Worm (Caenorhabditis elegans) whole organism, midembryonic: Measurements from ENCODE around the gene C15H9.2.

ENCODE experiments used
- cog-1 ChIP-seq: sonication (generic microtip); optimal IDR thresholded peaks from 2 replicates; lab custom pipeline; 2016; ENCODE audit warnings: missing genetic modification characterization, missing compliant biosample characterization
- ref-1 ChIP-seq: fragments of 200-800 bp; sonication (Bioruptor generic); conservative IDR thresholded peaks from 2 replicates; pipeline ENCODE4 v1.3.6; 2022; ENCODE audit warnings: missing genetic modification reagents, missing genetic modification characterization, missing compliant biosample characterization
- ztf-23 ChIP-seq: fragments of 200-800 bp; sonication (Bioruptor generic); IDR thresholded peaks from 2 replicates; pipeline ENCODE4 v1.3.6; 2022; ENCODE audit warnings: missing genetic modification reagents, missing genetic modification characterization, missing compliant biosample characterization
- ztf-29 ChIP-seq: fragments of 200-800 bp; sonication (Bioruptor generic); IDR thresholded peaks from 2 replicates; pipeline ENCODE4 v1.3.6; 2022; ENCODE audit warnings: missing genetic modification reagents, missing genetic modification characterization, missing compliant biosample characterization

DNA sequence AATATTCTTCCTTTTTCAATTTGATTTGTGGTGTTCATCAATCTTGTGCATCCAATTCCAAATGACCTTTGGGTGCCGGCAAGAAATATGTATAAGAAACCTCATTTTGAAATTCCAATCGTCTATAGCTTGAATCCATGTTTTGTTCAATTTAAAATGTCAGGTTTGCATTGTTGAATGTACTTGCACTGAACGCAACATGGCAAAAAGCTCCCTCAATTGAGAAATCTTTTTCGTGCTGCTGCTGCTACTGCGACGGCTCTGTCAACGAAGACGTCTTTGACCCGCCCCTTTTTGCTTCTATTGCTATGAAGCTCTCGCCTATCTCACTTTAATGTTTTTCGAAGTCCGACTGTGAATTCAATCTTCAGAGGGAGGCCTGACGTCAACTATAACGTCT lies 43.1 kb upstream of the C15H9.2 start, which contains the start of gene lgc-58:
- TF ChIP-seq ztf-23 (GFP tag; lab: Robert Waterston, UW): no peak
- TF ChIP-seq ztf-29 (GFP tag; lab: Robert Waterston, UW): no peak
- no peak for TF ChIP-seq ref-1 (GFP tag; lab: Robert Waterston, UW)
- no peak for TF ChIP-seq cog-1
